Fruit fly (Drosophila melanogaster): ENCODE measurements around the gene CG11726.

Gene CG11726

dm6 chr3L:11394390-11394789 is at the start of gene CG11726:
CG11726 (plus strand) TSS chr3L:11394690.
- TF ChIP-seq CTCF (optimal IDR thresholded peaks at IDR 0.05): no peak

dm6 chr3L:11345536-11345935 is 49.0 kb upstream of the CG11726 start:
- TF ChIP-seq CG8478 (optimal IDR thresholded peaks at IDR 0.05) (no peak), CTCF (optimal IDR thresholded peaks at IDR 0.05) (no peak)

dm6 chr3L:11346980-11347379 is 47.5 kb upstream of the CG11726 start:
- TF ChIP-seq CG8478 (optimal IDR thresholded peaks at IDR 0.05): no peak
- TF ChIP-seq CTCF (optimal IDR thresholded peaks at IDR 0.05): no peak

- TF ChIP-seq CG8478 (optimal IDR thresholded peaks at IDR 0.05) (no peak), CTCF (optimal IDR thresholded peaks at IDR 0.05) (no peak)
Measured at dm6 chr3L:11348971-11349907, 45.3 kb upstream of the CG11726 start.

dm6 chr3L:11349908-11350405 is 44.5 kb upstream of the CG11726 start:
- TF ChIP-seq CTCF (optimal IDR thresholded peaks at IDR 0.05) (no peak), CG8478 (optimal IDR thresholded peaks at IDR 0.05) (no peak)

dm6 chr3L:11350680-11351665 is 43.5 kb upstream of the CG11726 start:
- TF ChIP-seq CTCF (optimal IDR thresholded peaks at IDR 0.05): peak; percentile 81
- TF ChIP-seq CG8478 (optimal IDR thresholded peaks at IDR 0.05): no peak

dm6 chr3L:11351715-11352114 is 42.8 kb upstream of the CG11726 start:
- TF ChIP-seq CTCF (optimal IDR thresholded peaks at IDR 0.05) (no peak), CG8478 (optimal IDR thresholded peaks at IDR 0.05) (no peak)

- TF ChIP-seq CG8478 (optimal IDR thresholded peaks at IDR 0.05) (no peak), CTCF (optimal IDR thresholded peaks at IDR 0.05) (no peak)
Measured at dm6 chr3L:11353002-11353401, 41.5 kb upstream of the CG11726 start.

- TF ChIP-seq CTCF (optimal IDR thresholded peaks at IDR 0.05) (no peak), CG8478 (optimal IDR thresholded peaks at IDR 0.05) (no peak)
Measured at dm6 chr3L:11354298-11354757, 40.2 kb upstream of the CG11726 start.

dm6 chr3L:11355429-11356327 is 38.8 kb upstream of the CG11726 start:
- TF ChIP-seq CTCF (optimal IDR thresholded peaks at IDR 0.05) (no peak), CG8478 (optimal IDR thresholded peaks at IDR 0.05) (no peak)

- TF ChIP-seq CG8478 (optimal IDR thresholded peaks at IDR 0.05) (no peak), CTCF (optimal IDR thresholded peaks at IDR 0.05) (no peak)
Measured at dm6 chr3L:11357059-11357458, 37.4 kb upstream of the CG11726 start.

- TF ChIP-seq CTCF (optimal IDR thresholded peaks at IDR 0.05) (peak; percentile 84 to 87), CG8478 (optimal IDR thresholded peaks at IDR 0.05) (no peak)
Measured at dm6 chr3L:11358733-11359132, 35.8 kb upstream of the CG11726 start.

- no peak for TF ChIP-seq CTCF (optimal IDR thresholded peaks at IDR 0.05)
Measured at dm6 chr3L:11359596-11359995, 34.9 kb upstream of the CG11726 start.

- TF ChIP-seq CTCF (optimal IDR thresholded peaks at IDR 0.05) (no peak), CG8478 (optimal IDR thresholded peaks at IDR 0.05) (no peak)
Measured at dm6 chr3L:11364327-11364726, 30.2 kb upstream of the CG11726 start.
